Worm (Caenorhabditis elegans) whole organism, early embryonic: ENCODE measurements around the gene R09D1.12.

Experiments used
- F13C5.2 ChIP-seq: sonication (generic microtip); optimal IDR thresholded peaks from 2 replicates; lab custom pipeline; 2017; ENCODE audit warnings: mild to moderate bottlenecking, missing genetic modification characterization, inconsistent platforms, missing compliant biosample characterization
- ets-7 ChIP-seq: sonication (generic microtip); optimal IDR thresholded peaks from 2 replicates; lab custom pipeline; 2016; ENCODE audit warnings: missing genotype, missing genetic modification characterization, missing compliant biosample characterization
- hnd-1 ChIP-seq: sonication (generic microtip); optimal IDR thresholded peaks from 2 replicates; lab custom pipeline; 2016; ENCODE audit warnings: missing genetic modification characterization, missing compliant biosample characterization
- sea-1 ChIP-seq: fragments of 200-800 bp; sonication (Bioruptor generic); conservative IDR thresholded peaks from 2 replicates; pipeline ENCODE4 v1.3.6; 2022; ENCODE audit warnings: missing genetic modification characterization, missing compliant biosample characterization

ce11 chrII:9447965-9448364, 4.1 kb downstream of the R09D1.12 start, which contains the start of gene chil-18:
- no peak for TF ChIP-seq ets-7 (tag; lab: Kevin White, UChicago)
- no peak for TF ChIP-seq sea-1 (GFP tag; lab: Robert Waterston, UW)
- no peak for TF ChIP-seq F13C5.2
- no peak for TF ChIP-seq hnd-1 (tag; lab: Kevin White, UChicago)
